Fruit fly (Drosophila melanogaster) whole organism, embryonic: Measurements from ENCODE around the gene CG32073.

Experiments
- ATbp ChIP-seq: fragments of 200-800 bp; sonication (Bioruptor generic); optimal IDR thresholded peaks from 2 replicates; lab custom pipeline; 2017; ENCODE audit warnings: missing biosample characterization, mild to moderate bottlenecking, missing genetic modification characterization, missing genetic modification reagents
- Adf1 ChIP-seq: fragments of 200-800 bp; sonication (Bioruptor generic); IDR thresholded peaks from 2 replicates; pipeline ENCODE4 v1.3.6; 2022; ENCODE audit warnings: missing biosample characterization, missing genetic modification characterization
- Asciz ChIP-seq: fragments of 200-800 bp; sonication (Bioruptor generic); optimal IDR thresholded peaks from 2 replicates; lab custom pipeline; 2017; ENCODE audit warnings: missing biosample characterization, mild to moderate bottlenecking, missing genetic modification characterization, missing genetic modification reagents
- Awh ChIP-seq: fragments of 200-800 bp; sonication (Bioruptor generic); IDR thresholded peaks from 2 replicates; pipeline ENCODE4, ENCODE4 v1.3.6; 2022; ENCODE audit warnings: missing biosample characterization, missing genetic modification characterization
- BEAF-32 ChIP-seq: fragments of 200-800 bp; sonication (Bioruptor generic); optimal IDR thresholded peaks from 3 replicates; lab custom pipeline; 2017; ENCODE audit warnings: missing biosample characterization, missing genetic modification characterization, mild to moderate bottlenecking, moderate library complexity, missing genetic modification reagents
- CG10274 ChIP-seq: fragments of 200-800 bp; sonication (Bioruptor generic); optimal IDR thresholded peaks from 3 replicates; lab custom pipeline; 2017; ENCODE audit warnings: missing biosample characterization, mild to moderate bottlenecking, missing genetic modification characterization
- CG12071 ChIP-seq: fragments of 200-800 bp; sonication (Bioruptor generic); optimal IDR thresholded peaks from 3 replicates; lab custom pipeline; 2018; ENCODE audit warnings: missing biosample characterization, mild to moderate bottlenecking, missing genetic modification characterization
- CG14710 ChIP-seq: fragments of 200-800 bp; sonication (Bioruptor generic); optimal IDR thresholded peaks from 3 replicates; lab custom pipeline; 2019; ENCODE audit warnings: missing biosample characterization, mild to moderate bottlenecking, missing genetic modification characterization, moderate library complexity
- CG2199 ChIP-seq: fragments of 200-800 bp; sonication (Bioruptor generic); IDR thresholded peaks from 3 replicates; pipeline ENCODE4 v1.3.6; 2022; ENCODE audit warnings: missing biosample characterization, missing genetic modification characterization
- CG3163 ChIP-seq: fragments of 200-800 bp; sonication (Bioruptor generic); optimal IDR thresholded peaks from 3 replicates; lab custom pipeline; 2016; ENCODE audit warnings: missing biosample characterization, missing genetic modification characterization
- CG34224 ChIP-seq: fragments of 200-800 bp; sonication (Bioruptor generic); IDR thresholded peaks from 3 replicates; pipeline ENCODE4 v1.3.6; 2022; ENCODE audit warnings: missing biosample characterization, missing genetic modification characterization; ENCODE audit not compliant: partially characterized antibody
- CG4360 ChIP-seq: fragments of 200-800 bp; sonication (Bioruptor generic); IDR thresholded peaks from 2 replicates; pipeline ENCODE4 v1.3.6; 2022; ENCODE audit warnings: missing biosample characterization, missing genetic modification characterization
- CG4617 ChIP-seq: fragments of 200-800 bp; sonication (Bioruptor generic); optimal IDR thresholded peaks from 3 replicates; lab custom pipeline; 2016; ENCODE audit warnings: missing biosample characterization, missing genetic modification characterization, borderline replicate concordance
- CG4730 ChIP-seq: fragments of 200-800 bp; sonication (Bioruptor generic); IDR thresholded peaks from 2 replicates; pipeline ENCODE4 v1.3.6; 2022; ENCODE audit warnings: missing biosample characterization, missing genetic modification characterization
- CG7372 ChIP-seq: fragments of 200-800 bp; sonication (Bioruptor generic); IDR thresholded peaks from 2 replicates; pipeline ENCODE4 v1.3.6; 2022; ENCODE audit warnings: missing biosample characterization, missing genetic modification characterization
- CG8089 ChIP-seq: fragments of 200-800 bp; sonication (Bioruptor generic); optimal IDR thresholded peaks from 3 replicates; lab custom pipeline; 2016; ENCODE audit warnings: missing biosample characterization, missing genetic modification characterization
- CG8478 ChIP-seq: fragments of >200 bp; optimal IDR thresholded peaks from 2 replicates; lab custom pipeline; 2018
- CG9797 ChIP-seq: fragments of 200-800 bp; sonication (Bioruptor generic); optimal IDR thresholded peaks from 3 replicates; lab custom pipeline; 2018; ENCODE audit warnings: missing biosample characterization, mild to moderate bottlenecking, missing genetic modification characterization
- D19B ChIP-seq: fragments of 200-800 bp; sonication (Bioruptor generic); optimal IDR thresholded peaks from 2 replicates; lab custom pipeline; 2017; ENCODE audit warnings: missing biosample characterization, mild to moderate bottlenecking, missing genetic modification characterization
- Gug ChIP-seq: fragments of 200-800 bp; sonication (Bioruptor generic); IDR thresholded peaks from 4 replicates; pipeline ENCODE4 v1.3.6; 2022; ENCODE audit warnings: missing biosample characterization, missing genetic modification characterization
- HLHmδ ChIP-seq: fragments of 200-800 bp; sonication (Bioruptor generic); optimal IDR thresholded peaks from 2 replicates; lab custom pipeline; 2018; ENCODE audit warnings: missing biosample characterization, mild to moderate bottlenecking, missing genetic modification characterization, moderate library complexity
- HmgD ChIP-seq: fragments of 200-800 bp; sonication (Bioruptor generic); optimal IDR thresholded peaks from 3 replicates; lab custom pipeline; 2016; ENCODE audit warnings: missing biosample characterization, missing genetic modification characterization
- Hr78 ChIP-seq, 2 experiments: fragments of 200-800 bp in 1 of 2; fragments of >200 bp in 1 of 2; sonication (Bioruptor generic) in 1 of 2; optimal IDR thresholded peaks; 2 replicates each; lab custom pipeline; 2017 to 2019; ENCODE audit warnings: missing biosample characterization in 2 of 2, missing genetic modification characterization in 2 of 2, mild to moderate bottlenecking in 1 of 2, moderate library complexity in 1 of 2
- MTF-1 ChIP-seq: fragments of 200-800 bp; sonication (Bioruptor generic); optimal IDR thresholded peaks from 2 replicates; lab custom pipeline; 2018; ENCODE audit warnings: missing biosample characterization, mild to moderate bottlenecking, missing genetic modification characterization, borderline replicate concordance
- Meics ChIP-seq: fragments of 200-800 bp; sonication (Bioruptor generic); optimal IDR thresholded peaks from 2 replicates; lab custom pipeline; 2017; ENCODE audit warnings: missing biosample characterization, mild to moderate bottlenecking, missing genetic modification characterization
- Mes4 ChIP-seq: fragments of 200-800 bp; sonication (Bioruptor generic); optimal IDR thresholded peaks from 2 replicates; lab custom pipeline; 2016; ENCODE audit warnings: missing biosample characterization, missing genetic modification characterization
- Sox100B ChIP-seq: fragments of 200-800 bp; sonication (Bioruptor generic); optimal IDR thresholded peaks from 3 replicates; lab custom pipeline; 2018; ENCODE audit warnings: missing biosample characterization, mild to moderate bottlenecking, missing genetic modification characterization
- Sry-β ChIP-seq: fragments of 200-800 bp; sonication (Bioruptor generic); optimal IDR thresholded peaks from 2 replicates; lab custom pipeline; 2018; ENCODE audit warnings: missing biosample characterization, mild to moderate bottlenecking, missing genetic modification characterization, moderate library complexity
- Sry-δ ChIP-seq: fragments of 200-800 bp; sonication (Bioruptor generic); optimal IDR thresholded peaks from 2 replicates; lab custom pipeline; 2016; ENCODE audit warnings: missing biosample characterization, missing genetic modification characterization
- Taf1 ChIP-seq: fragments of 200-800 bp; sonication (Bioruptor generic); IDR thresholded peaks from 2 replicates; pipeline ENCODE4 v1.3.6; 2022; ENCODE audit warnings: missing biosample characterization, missing genetic modification characterization
- Xbp1 ChIP-seq: fragments of 200-800 bp; sonication (Bioruptor generic); optimal IDR thresholded peaks from 3 replicates; lab custom pipeline; 2016; ENCODE audit warnings: missing biosample characterization, mild to moderate bottlenecking, missing genetic modification characterization
- ac ChIP-seq: fragments of 200-800 bp; sonication (Bioruptor generic); optimal IDR thresholded peaks from 3 replicates; lab custom pipeline; 2017; ENCODE audit warnings: missing biosample characterization, mild to moderate bottlenecking, missing genetic modification characterization
- ap ChIP-seq: fragments of 200-800 bp; sonication (Bioruptor generic); IDR thresholded peaks from 2 replicates; pipeline ENCODE4 v1.3.6; 2022; ENCODE audit warnings: missing biosample characterization, missing genetic modification characterization
- bbx ChIP-seq: fragments of 200-800 bp; sonication (Bioruptor generic); IDR thresholded peaks from 2 replicates; pipeline ENCODE4 v1.3.6; 2022; ENCODE audit warnings: missing biosample characterization, missing genetic modification characterization; ENCODE audit not compliant: partially characterized antibody
- chinmo ChIP-seq: fragments of 200-800 bp; sonication (Bioruptor generic); IDR thresholded peaks from 4 replicates; pipeline ENCODE4 v1.3.6; 2022; ENCODE audit warnings: missing biosample characterization, missing genetic modification characterization; ENCODE audit not compliant: partially characterized antibody
- eyg ChIP-seq: fragments of 200-800 bp; sonication (Bioruptor generic); optimal IDR thresholded peaks from 3 replicates; lab custom pipeline; 2016; ENCODE audit warnings: missing biosample characterization, missing genetic modification characterization
- fd96Cb ChIP-seq: fragments of 200-800 bp; sonication (Bioruptor generic); optimal IDR thresholded peaks from 2 replicates; lab custom pipeline; 2018; ENCODE audit warnings: missing biosample characterization, mild to moderate bottlenecking, missing genetic modification characterization, moderate library complexity
- gt ChIP-seq: fragments of 200-800 bp; sonication (Bioruptor generic); IDR thresholded peaks from 2 replicates; pipeline ENCODE4 v1.3.6; 2022; ENCODE audit warnings: missing biosample characterization, missing genetic modification characterization
- h ChIP-seq: fragments of >200 bp; optimal IDR thresholded peaks from 2 replicates; lab custom pipeline; 2017
- lab ChIP-seq: fragments of 200-800 bp; sonication (Bioruptor generic); optimal IDR thresholded peaks from 3 replicates; lab custom pipeline; 2017; ENCODE audit warnings: missing biosample characterization, missing genetic modification characterization, mild to moderate bottlenecking, moderate library complexity, missing genetic modification reagents
- mld ChIP-seq: fragments of 200-800 bp; sonication (Bioruptor generic); IDR thresholded peaks from 3 replicates; pipeline ENCODE4 v1.3.6; 2022; ENCODE audit warnings: missing biosample characterization, missing genetic modification characterization; ENCODE audit not compliant: partially characterized antibody
- nmo ChIP-seq: fragments of 200-800 bp; sonication (Bioruptor generic); optimal IDR thresholded peaks from 2 replicates; lab custom pipeline; 2018; ENCODE audit warnings: missing biosample characterization, mild to moderate bottlenecking, missing genetic modification characterization, moderate library complexity
- run ChIP-seq: fragments of 200-800 bp; sonication (Bioruptor generic); optimal IDR thresholded peaks from 3 replicates; lab custom pipeline; 2018; ENCODE audit warnings: missing biosample characterization, mild to moderate bottlenecking, missing genetic modification characterization
- salm ChIP-seq: fragments of 200-800 bp; sonication (Bioruptor generic); optimal IDR thresholded peaks from 2 replicates; lab custom pipeline; 2018; ENCODE audit warnings: missing biosample characterization, mild to moderate bottlenecking, missing genetic modification characterization
- tgo ChIP-seq: fragments of 200-800 bp; sonication (Bioruptor generic); IDR thresholded peaks from 3 replicates; pipeline ENCODE4 v1.3.6; 2022; ENCODE audit warnings: missing biosample characterization, missing genetic modification characterization
- usp ChIP-seq: fragments of >200 bp; optimal IDR thresholded peaks from 2 replicates; lab custom pipeline; 2017; ENCODE audit warnings: missing biosample characterization, missing genetic modification characterization
- zfh1 ChIP-seq: fragments of 200-800 bp; sonication (Bioruptor generic); IDR thresholded peaks from 3 replicates; pipeline ENCODE4 v1.3.6; 2022; ENCODE audit warnings: missing biosample characterization, missing genetic modification characterization

The CG32073 gene

DNA sequence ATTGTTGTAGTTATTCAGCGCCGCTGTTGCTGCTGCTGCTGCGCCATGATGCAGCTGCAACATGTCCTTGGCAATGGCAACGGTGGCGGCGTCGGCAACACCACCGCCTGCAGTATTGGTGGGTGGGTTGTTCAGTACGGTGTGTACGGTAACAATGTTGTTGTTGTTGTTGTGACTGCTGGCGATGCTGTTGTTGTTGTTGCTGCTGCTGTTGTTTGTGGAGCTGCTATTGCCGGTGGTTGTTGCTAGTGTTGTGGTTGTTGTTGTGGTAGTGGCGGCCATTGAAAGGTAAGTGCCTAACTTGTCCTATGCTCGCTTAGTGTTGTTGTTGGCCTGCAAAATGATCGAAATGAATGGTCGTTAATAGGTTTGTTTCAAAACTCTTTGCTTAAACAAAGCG is 10.4 kb upstream of the CG32073 start (continued):
- TF ChIP-seq HmgD (GFP tag; lab: Kevin White, UChicago) (no peak), Awh (GFP tag; lab: Robert Waterston, UW) (0 out of 2 replicates have a peak, but pooled peaks have one; percentile 21), CG4360 (GFP tag; lab: Robert Waterston, UW) (peak; percentile 98), CG4617 (GFP tag; lab: Kevin White, UChicago) (no peak), fd96Cb (tag; lab: Kevin White, UChicago) (no peak), CG7372 (GFP tag; lab: Robert Waterston, UW) (no peak), usp (GFP tag; lab: Kevin White, UChicago) (no peak), zfh1 (GFP tag; lab: Robert Waterston, UW) (no peak), Gug (GFP tag; lab: Robert Waterston, UW) (no peak), chinmo (GFP tag; lab: Robert Waterston, UW) (0 out of 4 replicates have a peak, but pooled peaks have one; percentile 14), eyg (no peak), h (lab: Kevin White, UChicago) (no peak)

DNA sequence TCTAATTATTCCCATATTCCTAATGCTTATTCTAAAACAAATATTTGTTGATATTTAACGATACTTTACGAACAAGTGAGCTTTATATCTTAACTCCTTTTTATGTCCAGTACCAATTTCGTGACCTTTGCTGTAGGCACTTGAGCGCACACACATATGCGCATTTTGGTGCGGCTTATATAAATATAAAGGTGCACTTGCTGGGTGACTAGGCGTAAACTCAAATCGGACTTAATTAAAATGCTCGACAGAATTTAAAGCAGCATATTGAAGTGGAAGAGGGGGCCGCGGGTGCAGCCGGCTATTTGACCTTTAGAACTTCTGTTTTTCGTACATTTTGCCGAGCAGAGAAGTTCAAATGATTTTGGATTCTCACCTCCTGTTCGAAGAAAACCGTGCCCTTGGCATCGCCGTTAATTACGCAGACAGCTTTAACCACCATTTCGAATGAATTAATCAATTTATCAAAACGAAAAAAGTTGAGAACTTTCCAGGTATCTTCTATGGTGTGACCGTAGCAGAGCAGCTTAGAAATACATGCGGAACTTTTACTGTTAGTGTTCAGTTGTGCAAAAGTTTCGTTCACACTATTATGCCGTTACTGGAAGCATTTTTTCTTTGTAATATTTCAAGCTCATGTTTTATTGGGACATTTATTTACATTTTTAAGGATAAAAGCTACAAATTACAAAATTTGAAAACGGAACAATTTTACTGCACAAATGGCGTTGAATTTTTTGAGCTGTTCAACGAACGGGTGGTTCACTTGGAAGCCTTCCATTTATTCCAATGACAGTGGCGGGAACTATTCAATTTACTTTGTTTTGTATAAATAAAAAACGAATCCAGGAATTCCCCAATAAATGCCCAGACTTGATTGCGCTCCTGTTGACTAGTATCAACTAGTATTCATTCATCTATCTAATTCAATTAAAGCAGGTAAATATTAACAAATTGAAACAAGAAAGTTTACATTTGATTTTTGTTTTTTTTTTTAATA is 6.1 kb upstream of the CG32073 start, which contains the start of gene Sod1:
Gene Sod1, minus strand, starts transcription at position 543 of the 1,000 bp plus-strand sequence.
- TF ChIP-seq Meics (no peak), CG14710 (tag; lab: Kevin White, UChicago) (peak; percentile 28), ATbp (GFP tag; lab: Kevin White, UChicago) (no peak), Adf1 (GFP tag; lab: Robert Waterston, UW) (no peak), D19B (GFP tag; lab: Kevin White, UChicago) (no peak), ap (no peak), CG8089 (GFP tag; lab: Kevin White, UChicago) (no peak), CG2199 (no peak), CG8478 (no peak), Xbp1 (no peak), gt (GFP tag; lab: Robert Waterston, UW) (no peak), CG3163 (GFP tag; lab: Kevin White, UChicago) (no peak), HLHmδ (GFP tag; lab: Kevin White, UChicago) (no peak), CG34224 (GFP tag; lab: Robert Waterston, UW) (peak; percentile 53; the same call in 1 of the 3 replicates), CG12071 (GFP tag; lab: Kevin White, UChicago) (no peak), salm (no peak), BEAF-32 (GFP tag; lab: Kevin White, UChicago) (peak; percentile 20), Sox100B (no peak), Taf1 (GFP tag; lab: Robert Waterston, UW) (no peak), Hr78 (GFP tag; optimal IDR thresholded peaks at IDR 0.05; lab: Kevin White, UChicago) (peak in 1 of 2 experiments; percentile 97), tgo (GFP tag; lab: Robert Waterston, UW) (no peak), Sry-β (GFP tag; lab: Kevin White, UChicago) (no peak), CG4730 (GFP tag; lab: Robert Waterston, UW) (no peak), MTF-1 (GFP tag; lab: Kevin White, UChicago) (no peak), CG4360 (GFP tag; lab: Robert Waterston, UW) (no peak), Mes4 (GFP tag; lab: Kevin White, UChicago) (no peak), nmo (GFP tag; lab: Kevin White, UChicago) (peak; percentile 31), lab (GFP tag; lab: Kevin White, UChicago) (no peak), Asciz (GFP tag; lab: Kevin White, UChicago) (no peak), CG9797 (peak; percentile 61), Sry-δ (GFP tag; lab: Kevin White, UChicago) (peak; percentile 34), mld (GFP tag; lab: Robert Waterston, UW) (no peak), ac (GFP tag; lab: Kevin White, UChicago) (no peak), CG10274 (GFP tag; lab: Kevin White, UChicago) (no peak), bbx (GFP tag; lab: Robert Waterston, UW) (no peak), run (tag; lab: Kevin White, UChicago) (no peak)
